Worm (Caenorhabditis elegans): ENCODE measurements around the gene snai-1.

The snai-1 gene

DNA sequence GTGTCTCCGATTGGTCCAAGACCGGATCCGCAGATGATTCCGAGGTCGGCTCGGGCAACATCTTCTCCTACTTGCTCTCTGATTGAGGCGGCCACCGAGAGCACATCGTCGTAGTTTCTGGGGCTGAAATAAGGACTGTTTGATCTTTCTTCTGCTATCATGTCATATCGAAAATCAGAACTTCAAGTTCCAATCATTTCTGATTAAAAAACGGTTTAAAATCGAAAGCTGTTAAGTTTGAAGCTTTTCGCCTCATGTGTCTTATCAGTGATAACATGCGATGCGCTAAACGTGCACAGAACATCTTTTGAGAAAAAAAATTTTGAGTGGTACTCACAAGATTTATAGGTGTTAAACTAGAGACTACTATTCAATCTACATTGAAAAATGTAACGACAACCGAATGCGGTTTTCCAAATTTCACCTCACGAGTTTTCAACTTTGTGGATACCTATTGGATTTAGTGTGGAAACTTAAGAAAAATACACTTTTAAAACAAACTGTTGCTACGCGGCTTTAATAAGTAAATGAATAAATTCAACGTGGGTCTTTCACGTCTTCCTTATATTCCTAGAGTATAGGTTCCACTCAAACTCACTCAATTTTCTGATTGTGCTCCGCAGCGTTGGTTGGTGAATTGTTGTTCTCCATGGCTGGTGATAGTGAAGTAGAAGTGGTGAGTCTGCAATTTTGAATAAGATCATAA lies 19.4 kb downstream of the snai-1 start:
- TF ChIP-seq elt-1 (tag; optimal IDR thresholded peaks at IDR 0.05) = no peak
- TF ChIP-seq pqm-1 (tag; optimal IDR thresholded peaks at IDR 0.05) = peak; percentile 8
- TF ChIP-seq ceh-82 (tag; optimal IDR thresholded peaks at IDR 0.05) = no peak
- no peak for TF ChIP-seq ama-1 (optimal IDR thresholded peaks at IDR 0.05)
- TF ChIP-seq nhr-237 (tag; optimal IDR thresholded peaks at IDR 0.05) = no peak
- peak; percentile 54 for TF ChIP-seq elt-2 (tag; optimal IDR thresholded peaks at IDR 0.05)
- TF ChIP-seq ZK546.5 (tag; optimal IDR thresholded peaks at IDR 0.05) = no peak
- no peak for TF ChIP-seq ceh-9 (tag; optimal IDR thresholded peaks at IDR 0.05)

DNA sequence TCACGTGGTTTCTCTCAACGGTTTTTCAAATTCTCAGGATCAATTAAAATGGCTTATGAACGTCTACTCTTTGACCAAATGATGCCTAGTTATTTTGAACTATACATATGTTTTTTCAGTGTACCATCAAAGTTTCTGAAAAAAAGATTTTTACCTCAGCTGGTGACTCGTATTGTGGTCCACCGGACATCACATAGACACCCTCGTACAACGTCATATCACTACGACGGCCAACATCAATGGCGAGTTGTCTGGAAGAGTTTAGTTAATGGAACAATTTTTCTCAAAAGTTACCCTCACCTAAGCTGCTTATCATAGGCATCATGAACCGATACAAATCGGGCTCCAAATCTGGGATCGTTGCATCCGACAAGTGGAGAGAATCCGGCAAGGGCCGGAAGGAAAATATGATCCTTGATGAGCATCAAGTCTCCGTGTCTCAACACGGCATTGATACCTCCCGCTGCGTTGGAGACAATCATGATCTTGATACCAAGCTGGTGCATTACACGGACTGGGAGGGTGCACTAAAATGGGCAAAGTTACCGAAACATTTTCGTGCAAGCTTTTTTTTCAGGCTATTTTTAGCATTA lies 20.3 kb downstream of the snai-1 start:
- TF ChIP-seq nhr-28 (tag; optimal IDR thresholded peaks at IDR 0.05) (no peak), nhr-77 (tag; optimal IDR thresholded peaks at IDR 0.05) (no peak), lin-15B (tag; optimal IDR thresholded peaks at IDR 0.05) (no peak), nfya-1 (tag; optimal IDR thresholded peaks at IDR 0.05; ENCODE audit: insufficient read depth) (no peak), nhr-237 (tag; optimal IDR thresholded peaks at IDR 0.05) (no peak), jun-1 (tag; optimal IDR thresholded peaks at IDR 0.05) (peak; percentile 4), pqm-1 (tag; optimal IDR thresholded peaks at IDR 0.05) (peak; percentile 15), egl-5 (tag; optimal IDR thresholded peaks at IDR 0.05) (no peak)

- TF ChIP-seq eor-1 (tag; optimal IDR thresholded peaks at IDR 0.05) (no peak), ceh-82 (tag; optimal IDR thresholded peaks at IDR 0.05) (no peak), fkh-2 (tag; optimal IDR thresholded peaks at IDR 0.05) (no peak), jun-1 (tag; optimal IDR thresholded peaks at IDR 0.05) (peak; percentile 66), lin-39 (tag; optimal IDR thresholded peaks at IDR 0.05) (no peak), unc-62 (GFP tag; optimal IDR thresholded peaks at IDR 0.05) (no peak), lin-15B (tag; optimal IDR thresholded peaks at IDR 0.05) (no peak), ceh-9 (tag; optimal IDR thresholded peaks at IDR 0.05) (no peak), elt-3 (tag; optimal IDR thresholded peaks at IDR 0.05) (no peak), egl-27 (tag; optimal IDR thresholded peaks at IDR 0.05) (no peak), elt-2 (tag; optimal IDR thresholded peaks at IDR 0.05) (peak; percentile 96), mml-1 (tag; optimal IDR thresholded peaks at IDR 0.05) (no peak), nhr-25 (tag; optimal IDR thresholded peaks at IDR 0.05) (no peak), skn-1 (tag; optimal IDR thresholded peaks at IDR 0.05) (no peak), aly-2 (tag; optimal IDR thresholded peaks at IDR 0.05) (no peak), ceh-28 (tag; optimal IDR thresholded peaks at IDR 0.05) (peak; percentile 8), daf-12 (tag; optimal IDR thresholded peaks at IDR 0.05) (no peak), ama-1 (optimal IDR thresholded peaks at IDR 0.05) (peak; percentile 44), lsy-12 (tag; optimal IDR thresholded peaks at IDR 0.05) (peak; percentile 37), nhr-23 (tag; optimal IDR thresholded peaks at IDR 0.05) (no peak), R02D3.7 (tag; optimal IDR thresholded peaks at IDR 0.05) (no peak), pha-4 (tag; optimal IDR thresholded peaks at IDR 0.05) (peak; percentile 72), pqm-1 (tag; optimal IDR thresholded peaks at IDR 0.05) (peak; percentile 99)
Measured at ce11 chrIV:291851-292367, 21.6 kb downstream of the snai-1 start.

DNA sequence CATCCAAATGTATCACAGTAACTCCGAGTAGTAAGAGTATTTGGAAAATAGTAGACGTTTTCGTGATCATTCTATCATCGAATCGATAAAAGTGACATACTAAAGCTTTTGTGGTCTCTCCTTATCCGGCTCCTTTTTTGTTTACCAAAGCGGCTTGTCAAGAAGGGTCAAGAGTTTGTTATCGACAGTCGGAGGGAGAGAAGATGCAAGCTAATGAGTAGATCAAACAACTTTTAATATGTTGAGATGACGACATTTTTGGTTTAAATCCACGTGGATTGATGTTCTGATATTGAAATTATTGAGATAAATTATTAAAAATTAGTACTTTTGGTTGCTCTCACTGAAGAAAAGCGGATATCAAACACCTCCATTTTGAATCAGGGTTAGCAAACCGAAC lies 22.2 kb downstream of the snai-1 start, which contains the start of gene T21D12.7:
Gene T21D12.7 (minus strand): TSS at position 101 of the 400 bp plus-strand sequence.
- TF ChIP-seq eor-1 (tag; optimal IDR thresholded peaks at IDR 0.05) (no peak), pha-4 (tag; optimal IDR thresholded peaks at IDR 0.05) (no peak), ztf-11 (tag; optimal IDR thresholded peaks at IDR 0.05) (no peak), snpc-4 (tag; optimal IDR thresholded peaks at IDR 0.05) (no peak), nfya-1 (tag; optimal IDR thresholded peaks at IDR 0.05; ENCODE audit: insufficient read depth) (no peak), nhr-12 (tag; optimal IDR thresholded peaks at IDR 0.05) (no peak)

- TF ChIP-seq lin-15B (tag; optimal IDR thresholded peaks at IDR 0.05) (no peak), snpc-4 (tag; optimal IDR thresholded peaks at IDR 0.05) (no peak), sea-2 (GFP tag; optimal IDR thresholded peaks at IDR 0.05) (no peak), nfya-1 (tag; optimal IDR thresholded peaks at IDR 0.05; ENCODE audit: insufficient read depth) (no peak), zag-1 (tag; optimal IDR thresholded peaks at IDR 0.05) (no peak), hmg-11 (tag; optimal IDR thresholded peaks at IDR 0.05) (no peak), nhr-43 (tag; optimal IDR thresholded peaks at IDR 0.05; ENCODE audit: poor library complexity, severe bottlenecking) (no peak), eor-1 (tag; optimal IDR thresholded peaks at IDR 0.05) (no peak), egl-27 (tag; optimal IDR thresholded peaks at IDR 0.05) (no peak), lsy-12 (tag; optimal IDR thresholded peaks at IDR 0.05) (no peak), fos-1 (tag; optimal IDR thresholded peaks at IDR 0.05) (no peak), egl-5 (tag; optimal IDR thresholded peaks at IDR 0.05) (no peak), elt-2 (tag; optimal IDR thresholded peaks at IDR 0.05) (no peak), nhr-28 (tag; optimal IDR thresholded peaks at IDR 0.05) (no peak), unc-39 (tag; optimal IDR thresholded peaks at IDR 0.05) (no peak), pha-4 (tag; optimal IDR thresholded peaks at IDR 0.05) (no peak), nhr-11 (tag; optimal IDR thresholded peaks at IDR 0.05) (no peak)
Measured at ce11 chrIV:290387-290786, 23.1 kb downstream of the snai-1 start.

All from whole organism, L3 larva.